In genomic region chr2L:19452535-19453317, dm6 we compare ENCODE assay signal across 1 fruit fly cellular context.
TF ChIP-seq lines count a peak whose summit lies in the region.

No protein-coding gene starts in this region.

TF ChIP-seq in whole organism, embryonic, 481 proteins besides CTCF, POLR2A, EP300 and RAD21 (continued from another document):
- TF ChIP-seq usp (GFP tag; optimal IDR thresholded peaks at IDR 0.05; lab: Kevin White, UChicago) (no peak), ATbp (GFP tag; optimal IDR thresholded peaks at IDR 0.05; lab: Kevin White, UChicago) (no peak), CG10462 (GFP tag; optimal IDR thresholded peaks at IDR 0.05; lab: Kevin White, UChicago) (no peak), CG5245 (GFP tag; optimal IDR thresholded peaks at IDR 0.05; lab: Kevin White, UChicago) (no peak), bigmax (GFP tag; optimal IDR thresholded peaks at IDR 0.05; lab: Kevin White, UChicago) (no peak), CG18262 (tag; optimal IDR thresholded peaks at IDR 0.05; lab: Kevin White, UChicago) (no peak), CG11398 (GFP tag; optimal IDR thresholded peaks at IDR 0.05; lab: Kevin White, UChicago) (no peak), trem (tag; optimal IDR thresholded peaks at IDR 0.05; lab: Kevin White, UChicago) (no peak), fd64A (GFP tag; optimal IDR thresholded peaks at IDR 0.05; lab: Kevin White, UChicago) (no peak), grn (GFP tag; optimal IDR thresholded peaks at IDR 0.05; lab: Kevin White, UChicago) (no peak), grau (tag; optimal IDR thresholded peaks at IDR 0.05; lab: Kevin White, UChicago) (peak; percentile 82), ken (GFP tag; IDR thresholded peaks at IDR 0.05; lab: Robert Waterston, UW) (0 out of 3 replicates have a peak, but pooled peaks have one; percentile 52), Fer1 (GFP tag; optimal IDR thresholded peaks at IDR 0.05; lab: Kevin White, UChicago) (peak; percentile 19), corto (GFP tag; optimal IDR thresholded peaks at IDR 0.05; lab: Kevin White, UChicago) (no peak), CG16779 (GFP tag; IDR thresholded peaks at IDR 0.05; lab: Robert Waterston, UW) (0 out of 2 replicates have a peak, but pooled peaks have one; percentile 3), Rfx (GFP tag; IDR thresholded peaks at IDR 0.05; lab: Robert Waterston, UW) (peak; percentile 49), Ravus (GFP tag; IDR thresholded peaks at IDR 0.05; lab: Robert Waterston, UW) (no peak)
